Worm (Caenorhabditis elegans): ENCODE measurements around the gene B0252.1.

B0252.1 gene

ce11 chrII:6934729-6935128 lies 15.2 kb downstream of the B0252.1 start:
- TF ChIP-seq F37D6.2 (tag; optimal IDR thresholded peaks at IDR 0.05), result no peak
- no peak for TF ChIP-seq zip-2 (tag; optimal IDR thresholded peaks at IDR 0.05)
- TF ChIP-seq unc-39 (tag; optimal IDR thresholded peaks at IDR 0.05), result no peak
- peak in 1 of 2 experiments; percentile 8 for TF ChIP-seq daf-16 (GFP tag; optimal IDR thresholded peaks at IDR 0.05)
- no peak for TF ChIP-seq daf-16 (tag; optimal IDR thresholded peaks at IDR 0.05)
- TF ChIP-seq set-16 (GFP tag; IDR thresholded peaks at IDR 0.05), result no peak
- no peak for TF ChIP-seq tra-1 (GFP tag; IDR thresholded peaks at IDR 0.05)
- TF ChIP-seq ceh-28 (tag; optimal IDR thresholded peaks at IDR 0.05), result peak; percentile 54
- TF ChIP-seq ceh-44 (GFP tag; IDR thresholded peaks at IDR 0.05), result no peak
- no peak for TF ChIP-seq ZK337.2 (GFP tag; IDR thresholded peaks at IDR 0.05)
- TF ChIP-seq tag-97 (GFP tag; IDR thresholded peaks at IDR 0.05), result no peak
- no peak for TF ChIP-seq rbr-2 (tag; optimal IDR thresholded peaks at IDR 0.05)
- TF ChIP-seq lin-13 (GFP tag; optimal IDR thresholded peaks at IDR 0.05), result no peak
- TF ChIP-seq dmd-8 (GFP tag; IDR thresholded peaks at IDR 0.05), result no peak

ce11 chrII:6935975-6936374 lies 16.5 kb downstream of the B0252.1 start:
- no peak for TF ChIP-seq mep-1 (tag; optimal IDR thresholded peaks at IDR 0.05)
- no peak for TF ChIP-seq ztf-7 (tag; optimal IDR thresholded peaks at IDR 0.05)
- TF ChIP-seq Y48G9A.11 (GFP tag; IDR thresholded peaks at IDR 0.05), result no peak
- TF ChIP-seq lin-29 (GFP tag; IDR thresholded peaks at IDR 0.05), result no peak
- no peak for TF ChIP-seq nhr-42 (GFP tag; IDR thresholded peaks at IDR 0.05)
- no peak for TF ChIP-seq skn-1 (tag; optimal IDR thresholded peaks at IDR 0.05)
- no peak for TF ChIP-seq F37D6.2 (tag; optimal IDR thresholded peaks at IDR 0.05)
- no peak for TF ChIP-seq gei-8 (GFP tag; optimal IDR thresholded peaks at IDR 0.05)
- no peak for TF ChIP-seq nhr-102 (tag; optimal IDR thresholded peaks at IDR 0.05)
- no peak for TF ChIP-seq F49E8.2 (tag; optimal IDR thresholded peaks at IDR 0.05; ENCODE audit: borderline replicate concordance)
- TF ChIP-seq unc-62 (GFP tag; optimal IDR thresholded peaks at IDR 0.05 in 1 of 2), result no peak
- no peak for TF ChIP-seq unc-62 (tag; optimal IDR thresholded peaks at IDR 0.05)

- TF ChIP-seq lin-29 (GFP tag; IDR thresholded peaks at IDR 0.05) (no peak), dmd-6 (GFP tag; IDR thresholded peaks at IDR 0.05) (no peak), snpc-1.2 (GFP tag; IDR thresholded peaks at IDR 0.05) (no peak), madf-5 (GFP tag; IDR thresholded peaks at IDR 0.05) (no peak), fos-1 (tag; optimal IDR thresholded peaks at IDR 0.05) (no peak), ces-1 (GFP tag; optimal IDR thresholded peaks at IDR 0.05) (no peak), pqm-1 (tag; optimal IDR thresholded peaks at IDR 0.05) (peak; percentile 65), aly-2 (tag; optimal IDR thresholded peaks at IDR 0.05) (no peak), mes-2 (tag; optimal IDR thresholded peaks at IDR 0.05; ENCODE audit: poor library complexity, severe bottlenecking) (peak; percentile 14), unc-62 (GFP tag; optimal IDR thresholded peaks at IDR 0.05 in 1 of 2) (peak in 1 of 2 experiments; percentile 37), unc-62 (tag; optimal IDR thresholded peaks at IDR 0.05) (no peak), pha-4 (GFP tag; IDR thresholded peaks at IDR 0.05) (no peak), pha-4 (tag; optimal IDR thresholded peaks at IDR 0.05) (no peak), nhr-10 (tag; optimal IDR thresholded peaks at IDR 0.05) (no peak), aha-1 (tag) (peak; percentile 5), nhr-28 (tag; optimal IDR thresholded peaks at IDR 0.05) (peak; percentile 23)
Measured at ce11 chrII:6936528-6936927, 17.0 kb downstream of the B0252.1 start.

- TF ChIP-seq aha-1 (tag) (peak; percentile 84), nhr-11 (tag; optimal IDR thresholded peaks at IDR 0.05) (no peak), Y48G9A.11 (GFP tag; IDR thresholded peaks at IDR 0.05) (no peak), arid-1 (GFP tag; conservative IDR thresholded peaks at IDR 0.05) (no peak), T26A8.4 (GFP tag; IDR thresholded peaks at IDR 0.05) (no peak), jun-1 (tag; optimal IDR thresholded peaks at IDR 0.05) (no peak)
Measured at ce11 chrII:6937057-6937456, 17.6 kb downstream of the B0252.1 start.
